Worm (Caenorhabditis elegans) whole organism, midembryonic: ENCODE results near the gene pst-2.

Experiments
- T22C8.4 ChIP-seq: fragments of 200-800 bp; sonication (Bioruptor generic); IDR thresholded peaks from 2 replicates; pipeline ENCODE4 v1.3.6; 2022; ENCODE audit warnings: missing genetic modification characterization, missing compliant biosample characterization
- flt-1 ChIP-seq: fragments of 200-800 bp; sonication (Bioruptor generic); IDR thresholded peaks from 2 replicates; pipeline ENCODE4 v1.3.6; 2022; ENCODE audit warnings: missing genetic modification characterization, missing compliant biosample characterization
- klf-2 ChIP-seq: fragments of 200-800 bp; sonication (Bioruptor generic); conservative IDR thresholded peaks from 2 replicates; pipeline ENCODE4 v1.3.6; 2022; ENCODE audit warnings: missing genetic modification reagents, missing genetic modification characterization, missing compliant biosample characterization
- med-1 ChIP-seq: sonication (generic microtip); optimal IDR thresholded peaks from 2 replicates; lab custom pipeline; 2017; ENCODE audit warnings: missing genetic modification characterization, mild to moderate bottlenecking, missing compliant biosample characterization, antibody characterized with exemption, missing genetic modification reagents; ENCODE audit not compliant: insufficient read depth
- ztf-23 ChIP-seq: fragments of 200-800 bp; sonication (Bioruptor generic); IDR thresholded peaks from 2 replicates; pipeline ENCODE4 v1.3.6; 2022; ENCODE audit warnings: missing genetic modification reagents, missing genetic modification characterization, missing compliant biosample characterization

DNA sequence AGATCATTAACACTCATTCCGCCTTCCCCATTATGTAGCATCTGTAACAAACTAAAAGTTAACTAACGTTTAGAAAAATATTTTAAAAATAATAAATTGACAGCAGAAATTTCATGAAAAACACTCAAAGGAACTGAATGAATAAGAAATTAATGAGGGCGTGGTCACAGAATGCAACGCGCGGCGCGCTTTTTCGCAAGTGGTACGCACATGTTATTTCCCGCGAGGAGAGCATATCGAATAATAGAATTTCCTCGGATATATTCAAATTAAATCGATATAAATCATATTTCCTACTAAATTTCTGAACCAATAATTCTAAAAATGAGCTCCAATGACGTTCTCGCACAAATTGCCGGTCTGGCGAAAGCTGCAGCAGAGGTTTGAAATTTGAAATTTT is 12.5 kb downstream of the pst-2 start, which contains the start of the genes abi-1 and arle-14:
- TF ChIP-seq med-1 (GFP tag; lab: Kevin White, UChicago): no peak
- no peak for TF ChIP-seq ztf-23 (GFP tag; lab: Robert Waterston, UW)
- TF ChIP-seq T22C8.4 (GFP tag; lab: Robert Waterston, UW): no peak
- no peak for TF ChIP-seq klf-2
- no peak for TF ChIP-seq flt-1 (GFP tag; lab: Robert Waterston, UW)
